Worm (Caenorhabditis elegans) whole organism, young adult: ENCODE measurements around the gene T14A8.2.

Experiments used
- C17E4.6 ChIP-seq: fragments of 200-800 bp; sonication (Bioruptor generic); IDR thresholded peaks from 2 replicates; pipeline ENCODE4 v1.3.6; 2022; ENCODE audit warnings: missing genetic modification reagents, missing genetic modification characterization, missing compliant biosample characterization
- D2030.7 ChIP-seq: fragments of 200-800 bp; sonication (Bioruptor generic); IDR thresholded peaks from 2 replicates; pipeline ENCODE4 v1.3.6; 2022; ENCODE audit warnings: missing genetic modification reagents, missing genetic modification characterization, missing compliant biosample characterization
- F23B12.7 ChIP-seq: sonication (generic microtip); optimal IDR thresholded peaks from 2 replicates; lab custom pipeline; 2017; ENCODE audit warnings: missing genetic modification characterization, mild to moderate bottlenecking, missing compliant biosample characterization, antibody characterized with exemption, moderate library complexity; ENCODE audit not compliant: insufficient read depth
- F33H1.4 ChIP-seq: fragments of 200-800 bp; sonication (Bioruptor generic); IDR thresholded peaks from 2 replicates; pipeline ENCODE4 v1.3.6; 2022; ENCODE audit warnings: missing genetic modification reagents, missing genetic modification characterization, missing compliant biosample characterization
- F37B4.10 ChIP-seq: fragments of 200-800 bp; sonication (Bioruptor generic); IDR thresholded peaks from 2 replicates; pipeline ENCODE4 v1.3.6; 2022; ENCODE audit warnings: missing genetic modification characterization, missing compliant biosample characterization
- F49E8.2 ChIP-seq: sonication (generic microtip); optimal IDR thresholded peaks from 3 replicates; lab custom pipeline; 2017; ENCODE audit warnings: missing genetic modification characterization, mild to moderate bottlenecking, missing compliant biosample characterization, antibody characterized with exemption, moderate library complexity; ENCODE audit not compliant: insufficient read depth
- F57C9.4 ChIP-seq: sonication (generic microtip); optimal IDR thresholded peaks from 2 replicates; lab custom pipeline; 2017; ENCODE audit warnings: mild to moderate bottlenecking, missing genetic modification characterization, missing compliant biosample characterization
- K11D2.4 ChIP-seq: fragments of 200-800 bp; sonication (Bioruptor generic); IDR thresholded peaks from 2 replicates; pipeline ENCODE4 v1.3.6; 2022; ENCODE audit warnings: missing genetic modification reagents, missing genetic modification characterization, missing compliant biosample characterization
- K12H6.12 ChIP-seq: fragments of 200-800 bp; sonication (Bioruptor generic); optimal IDR thresholded peaks from 2 replicates; lab custom pipeline; 2018; ENCODE audit warnings: mild to moderate bottlenecking, missing genetic modification characterization, missing compliant biosample characterization
- Y53F4B.3 ChIP-seq: fragments of 200-800 bp; sonication (Bioruptor generic); IDR thresholded peaks from 2 replicates; pipeline ENCODE4 v1.3.6; 2022; ENCODE audit warnings: missing genetic modification reagents, missing genetic modification characterization, missing compliant biosample characterization
- Y53G8AR.9 ChIP-seq: fragments of 200-800 bp; sonication (Bioruptor generic); conservative IDR thresholded peaks from 2 replicates; pipeline ENCODE4 v1.3.6; 2022; ENCODE audit warnings: missing genetic modification reagents, missing genetic modification characterization, missing compliant biosample characterization
- atf-7 ChIP-seq: sonication (generic microtip); optimal IDR thresholded peaks from 2 replicates; lab custom pipeline; 2017; ENCODE audit warnings: mild to moderate bottlenecking, missing genetic modification characterization, missing compliant biosample characterization
- athp-1 ChIP-seq: sonication (generic microtip); optimal IDR thresholded peaks from 2 replicates; lab custom pipeline; 2017; ENCODE audit warnings: mild to moderate bottlenecking, missing genetic modification characterization, missing compliant biosample characterization
- attf-5 ChIP-seq: fragments of 200-800 bp; sonication (Bioruptor generic); optimal IDR thresholded peaks from 2 replicates; lab custom pipeline; 2018; ENCODE audit warnings: mild to moderate bottlenecking, missing genetic modification characterization, missing compliant biosample characterization
- bed-2 ChIP-seq: fragments of 200-800 bp; sonication (Bioruptor generic); IDR thresholded peaks from 2 replicates; pipeline ENCODE4 v1.3.6; 2022; ENCODE audit warnings: missing genetic modification reagents, missing genetic modification characterization, missing compliant biosample characterization
- ccch-3 ChIP-seq: fragments of 200-800 bp; sonication (Bioruptor generic); optimal IDR thresholded peaks from 2 replicates; lab custom pipeline; 2018; ENCODE audit warnings: mild to moderate bottlenecking, missing genetic modification characterization, missing compliant biosample characterization
- cebp-1 ChIP-seq, 2 experiments: fragments of 200-800 bp in 1 of 2; sonication (Bioruptor generic) in 1 of 2; sonication (generic microtip) in 1 of 2; IDR thresholded peaks in 1 of 2; optimal IDR thresholded peaks in 1 of 2; 2 replicates each; pipeline versions ENCODE4 v1.3.6 to Lab custom; 2017 to 2022; ENCODE audit warnings: missing compliant biosample characterization in 2 of 2, missing genetic modification characterization in 2 of 2, mild to moderate bottlenecking in 1 of 2, missing genetic modification reagents in 1 of 2, moderate library complexity in 1 of 2
- ceh-91 ChIP-seq: fragments of 200-800 bp; sonication (Bioruptor generic); IDR thresholded peaks from 2 replicates; pipeline ENCODE4 v1.3.6; 2022; ENCODE audit warnings: missing genetic modification reagents, missing genetic modification characterization, missing compliant biosample characterization
- chd-7 ChIP-seq: sonication (generic microtip); optimal IDR thresholded peaks from 2 replicates; lab custom pipeline; 2016; ENCODE audit warnings: mild to moderate bottlenecking, missing genetic modification characterization, moderate library complexity, missing compliant biosample characterization
- dpff-1 ChIP-seq: sonication (generic microtip); optimal IDR thresholded peaks from 2 replicates; lab custom pipeline; 2017; ENCODE audit warnings: mild to moderate bottlenecking, missing genetic modification characterization, missing compliant biosample characterization
- egl-18 ChIP-seq: fragments of 200-800 bp; sonication (Bioruptor generic); IDR thresholded peaks from 2 replicates; pipeline ENCODE4 v1.3.6; 2022; ENCODE audit warnings: missing genetic modification reagents, missing genetic modification characterization, missing compliant biosample characterization
- egl-44 ChIP-seq: fragments of 200-800 bp; sonication (Bioruptor generic); IDR thresholded peaks from 2 replicates; pipeline ENCODE4 v1.3.6; 2022; ENCODE audit warnings: missing genetic modification reagents, missing genetic modification characterization, missing compliant biosample characterization
- egrh-3 ChIP-seq: fragments of 200-800 bp; sonication (Bioruptor generic); IDR thresholded peaks from 2 replicates; pipeline ENCODE4 v1.3.6; 2022; ENCODE audit warnings: missing genetic modification reagents, missing genetic modification characterization, missing compliant biosample characterization
- fkh-3 ChIP-seq: sonication (generic microtip); optimal IDR thresholded peaks from 2 replicates; lab custom pipeline; 2016; ENCODE audit warnings: mild to moderate bottlenecking, missing genetic modification characterization, missing compliant biosample characterization
- him-1 ChIP-seq: sonication (generic microtip); optimal IDR thresholded peaks from 2 replicates; lab custom pipeline; 2016; ENCODE audit warnings: missing genotype, missing genetic modification reagents, missing genetic modification characterization, missing compliant biosample characterization
- hlh-26 ChIP-seq: fragments of 200-800 bp; sonication (Bioruptor generic); conservative IDR thresholded peaks from 2 replicates; pipeline ENCODE4 v1.3.6; 2022; ENCODE audit warnings: missing genetic modification reagents, missing genetic modification characterization, missing compliant biosample characterization
- hmg-1.2 ChIP-seq: fragments of 200-800 bp; sonication (Bioruptor generic); IDR thresholded peaks from 2 replicates; pipeline ENCODE4 v1.3.6; 2022; ENCODE audit warnings: missing genetic modification reagents, missing genetic modification characterization, missing compliant biosample characterization
- hrde-1 ChIP-seq: sonication (generic microtip); optimal IDR thresholded peaks from 2 replicates; lab custom pipeline; 2016; ENCODE audit warnings: missing genetic modification characterization, mild to moderate bottlenecking, missing compliant biosample characterization, moderate library complexity, missing genotype, missing genetic modification reagents, borderline replicate concordance
- hsf-1 ChIP-seq: fragments of 200-800 bp; sonication (Bioruptor generic); IDR thresholded peaks from 2 replicates; pipeline ENCODE4 v1.3.6; 2022; ENCODE audit warnings: missing genetic modification reagents, missing genetic modification characterization, missing compliant biosample characterization
- lin-54 ChIP-seq: fragments of 200-800 bp; sonication (Bioruptor generic); optimal IDR thresholded peaks from 2 replicates; lab custom pipeline; 2018; ENCODE audit warnings: mild to moderate bottlenecking, missing genetic modification characterization, missing compliant biosample characterization
- madf-10 ChIP-seq: sonication (generic microtip); optimal IDR thresholded peaks from 2 replicates; lab custom pipeline; 2016; ENCODE audit warnings: mild to moderate bottlenecking, missing genetic modification characterization, missing compliant biosample characterization
- madf-3 ChIP-seq: fragments of 200-800 bp; sonication (Bioruptor generic); IDR thresholded peaks from 2 replicates; pipeline ENCODE4 v1.3.6; 2022; ENCODE audit warnings: missing genetic modification reagents, missing genetic modification characterization, missing compliant biosample characterization
- nfya-1 ChIP-seq: sonication (generic microtip); optimal IDR thresholded peaks from 2 replicates; lab custom pipeline; 2017; ENCODE audit warnings: antibody characterized with exemption, missing compliant biosample characterization, missing genetic modification characterization, borderline replicate concordance; ENCODE audit not compliant: insufficient read depth
- nfya-2 ChIP-seq: fragments of 200-800 bp; sonication (Bioruptor generic); IDR thresholded peaks from 2 replicates; pipeline ENCODE4 v1.3.6; 2022; ENCODE audit warnings: missing genetic modification reagents, missing genetic modification characterization, missing compliant biosample characterization
- nfyb-1 ChIP-seq: fragments of 200-800 bp; sonication (Bioruptor generic); IDR thresholded peaks from 2 replicates; pipeline ENCODE4 v1.3.6; 2022; ENCODE audit warnings: missing genetic modification reagents, missing genetic modification characterization, missing compliant biosample characterization
- nhr-120 ChIP-seq: fragments of 200-800 bp; sonication (Bioruptor generic); IDR thresholded peaks from 2 replicates; pipeline ENCODE4 v1.3.6; 2022; ENCODE audit warnings: missing genetic modification characterization, missing compliant biosample characterization
- nhr-80 ChIP-seq: sonication (generic microtip); optimal IDR thresholded peaks from 2 replicates; lab custom pipeline; 2016; ENCODE audit warnings: missing genetic modification characterization, missing compliant biosample characterization
- sea-2 ChIP-seq: fragments of 200-800 bp; sonication (Bioruptor generic); IDR thresholded peaks from 2 replicates; pipeline ENCODE4 v1.3.6; 2022; ENCODE audit warnings: missing genetic modification characterization, missing compliant biosample characterization
- snpc-1.1 ChIP-seq: sonication (generic microtip); optimal IDR thresholded peaks from 2 replicates; lab custom pipeline; 2017; ENCODE audit warnings: missing genetic modification characterization, mild to moderate bottlenecking, missing compliant biosample characterization, antibody characterized with exemption, moderate library complexity, missing genotype, missing genetic modification reagents; ENCODE audit not compliant: insufficient read depth
- snpc-3.4 ChIP-seq: sonication (generic microtip); optimal IDR thresholded peaks from 2 replicates; lab custom pipeline; 2017; ENCODE audit warnings: missing genetic modification characterization, mild to moderate bottlenecking, missing compliant biosample characterization, antibody characterized with exemption, moderate library complexity, missing genotype, missing genetic modification reagents
- somi-1 ChIP-seq: fragments of 200-800 bp; sonication (Bioruptor generic); optimal IDR thresholded peaks from 2 replicates; lab custom pipeline; 2018; ENCODE audit warnings: mild to moderate bottlenecking, missing genetic modification characterization, missing compliant biosample characterization
- sptf-2 ChIP-seq: fragments of 200-800 bp; sonication (Bioruptor generic); optimal IDR thresholded peaks from 2 replicates; lab custom pipeline; 2018; ENCODE audit warnings: mild to moderate bottlenecking, missing genetic modification characterization, missing compliant biosample characterization
- tbx-9 ChIP-seq: sonication (generic microtip); optimal IDR thresholded peaks from 2 replicates; lab custom pipeline; 2016; ENCODE audit warnings: borderline replicate concordance, missing genetic modification characterization, inconsistent platforms, missing compliant biosample characterization
- unc-62 ChIP-seq: fragments of 150-350 bp; optimal IDR thresholded peaks from 2 replicates; lab custom pipeline; 2014; ENCODE audit warnings: missing biosample characterization, missing genetic modification reagents, missing genetic modification characterization
- ztf-18 ChIP-seq: sonication (generic microtip); optimal IDR thresholded peaks from 2 replicates; lab custom pipeline; 2016; ENCODE audit warnings: missing genotype, mild to moderate bottlenecking, missing genetic modification characterization, missing compliant biosample characterization
- ztf-26 ChIP-seq: sonication (generic microtip); optimal IDR thresholded peaks from 2 replicates; lab custom pipeline; 2017; ENCODE audit warnings: missing genetic modification characterization, missing compliant biosample characterization
- ztf-28 ChIP-seq: fragments of 200-800 bp; sonication (Bioruptor generic); IDR thresholded peaks from 2 replicates; pipeline ENCODE4 v1.3.6; 2022; ENCODE audit warnings: missing genetic modification reagents, missing genetic modification characterization, missing compliant biosample characterization

The T14A8.2 gene

DNA sequence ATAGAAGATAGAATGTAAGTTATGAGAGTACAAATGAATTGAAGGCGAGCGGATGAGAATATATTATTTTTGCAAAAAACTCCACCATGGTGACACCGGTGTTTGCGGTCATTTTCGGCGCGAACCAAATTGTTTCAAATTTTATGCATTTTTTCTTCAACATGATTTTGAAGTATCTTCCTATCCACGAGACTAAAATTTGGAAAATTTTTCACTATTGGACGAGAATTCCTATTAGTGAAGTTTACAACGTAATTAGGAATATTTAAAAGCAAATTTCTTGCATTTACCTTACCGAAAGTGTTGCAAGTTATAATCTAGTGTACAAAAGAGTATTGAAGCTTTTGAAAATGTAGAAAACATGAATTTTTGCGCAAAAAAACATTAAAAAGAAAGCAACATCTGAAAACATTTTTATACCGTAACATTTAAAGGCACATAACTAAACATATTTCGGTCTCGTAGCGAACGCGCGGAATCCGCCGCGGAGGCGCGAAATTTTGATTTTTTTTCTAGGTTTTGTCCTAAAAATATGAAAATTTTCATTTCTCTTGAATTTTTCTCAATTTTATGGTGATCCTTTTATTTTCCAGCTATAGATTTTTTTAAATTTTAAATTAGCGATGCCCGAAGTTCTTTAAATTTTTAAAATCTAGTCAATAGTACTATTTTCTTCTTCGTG lies 25.9 kb downstream of the T14A8.2 start, which contains the start of gene sgo-1 (continued):
- TF ChIP-seq ztf-28 (GFP tag; lab: Robert Waterston, UW) (peak; percentile 73; the same call in 1 of the 2 replicates), Y53G8AR.9 (GFP tag; lab: Robert Waterston, UW) (peak; percentile 90), egl-44 (no peak), egl-18 (GFP tag; lab: Robert Waterston, UW) (no peak), bed-2 (GFP tag; lab: Robert Waterston, UW) (no peak), F23B12.7 (tag; lab: Kevin White, UChicago) (no peak), hrde-1 (peak; percentile 69), him-1 (peak; percentile 24), sea-2 (no peak), Y53F4B.3 (peak; percentile 49; the same call in 1 of the 2 replicates), somi-1 (GFP tag; lab: Kevin White, UChicago) (no peak), snpc-3.4 (tag; lab: Kevin White, UChicago) (peak; percentile 95), F57C9.4 (tag; lab: Kevin White, UChicago) (no peak), hsf-1 (GFP tag; lab: Robert Waterston, UW) (peak; percentile 92), nhr-80 (no peak), madf-3 (GFP tag; lab: Robert Waterston, UW) (peak; percentile 97), lin-54 (GFP tag; lab: Kevin White, UChicago) (peak; percentile 91), K11D2.4 (GFP tag; lab: Robert Waterston, UW) (no peak), K12H6.12 (tag; lab: Kevin White, UChicago) (no peak), ceh-91 (GFP tag; lab: Robert Waterston, UW) (peak; percentile 98), nfya-1 (tag; lab: Kevin White, UChicago) (no peak), F33H1.4 (GFP tag; lab: Robert Waterston, UW) (peak; percentile 100), ztf-26 (tag; lab: Kevin White, UChicago) (no peak), nfya-2 (GFP tag; lab: Robert Waterston, UW) (peak; percentile 70; the same call in 1 of the 2 replicates), C17E4.6 (GFP tag; lab: Robert Waterston, UW) (peak; percentile 88), D2030.7 (GFP tag; lab: Robert Waterston, UW) (peak; percentile 99), chd-7 (no peak), snpc-1.1 (tag; lab: Kevin White, UChicago) (peak; percentile 53), attf-5 (GFP tag; lab: Kevin White, UChicago) (no peak), F49E8.2 (peak; percentile 85), ztf-18 (no peak), athp-1 (tag; lab: Kevin White, UChicago) (peak; percentile 70), atf-7 (tag; lab: Kevin White, UChicago) (no peak), dpff-1 (tag; lab: Kevin White, UChicago) (no peak), fkh-3 (tag; lab: Kevin White, UChicago) (no peak), tbx-9 (no peak), hmg-1.2 (GFP tag; lab: Robert Waterston, UW) (peak; percentile 68), hlh-26 (GFP tag; lab: Robert Waterston, UW) (no peak), cebp-1 (GFP tag; IDR thresholded peaks at IDR 0.05; lab: Robert Waterston, UW) (peak; percentile 35; the same call in 1 of the 2 replicates), cebp-1 (tag; optimal IDR thresholded peaks at IDR 0.05; lab: Kevin White, UChicago) (no peak), unc-62 (GFP tag; lab: Kevin White, UChicago) (no peak), madf-10 (tag; lab: Kevin White, UChicago) (no peak), sptf-2 (GFP tag; lab: Kevin White, UChicago) (no peak), F37B4.10 (GFP tag; lab: Robert Waterston, UW) (no peak), nfyb-1 (GFP tag; lab: Robert Waterston, UW) (peak; percentile 62; the same call in 1 of the 2 replicates), nhr-120 (GFP tag; lab: Robert Waterston, UW) (no peak), ccch-3 (GFP tag; lab: Kevin White, UChicago) (no peak), egrh-3 (GFP tag; lab: Robert Waterston, UW) (no peak)
